Fruit fly (Drosophila melanogaster) whole organism: ENCODE data around the gene CG15465.

Experiments used
- CG8478 ChIP-seq: fragments of >200 bp; optimal IDR thresholded peaks from 2 replicates; lab custom pipeline; 2018; ENCODE audit warnings: inconsistent platforms
- Dll ChIP-seq: fragments of >200 bp; optimal IDR thresholded peaks from 2 replicates; lab custom pipeline; 2017
- EcR ChIP-seq, 2 experiments: fragments of >200 bp; optimal IDR thresholded peaks; 2 replicates each; lab custom pipeline; 2017; ENCODE audit warnings: missing biosample characterization in 2 of 2, missing genetic modification characterization in 2 of 2, missing genetic modification reagents in 2 of 2
- pan ChIP-seq: fragments of >200 bp; optimal IDR thresholded peaks from 2 replicates; lab custom pipeline; 2017
- psq ChIP-seq: fragments of >200 bp; optimal IDR thresholded peaks from 2 replicates; lab custom pipeline; 2017
- usp ChIP-seq: fragments of >200 bp; optimal IDR thresholded peaks from 2 replicates; lab custom pipeline; 2017; ENCODE audit warnings: missing biosample characterization, missing genetic modification characterization, mixed read lengths

dm6 chrX:5091757-5092348, 6.3 kb downstream of the CG15465 start:
- TF ChIP-seq CG8478 (lab: Kevin White, UChicago) (no peak), EcR (GFP tag; optimal IDR thresholded peaks at IDR 0.05; lab: Kevin White, UChicago) (no peak), psq (lab: Kevin White, UChicago) (no peak), usp (GFP tag; lab: Kevin White, UChicago) (no peak), pan (lab: Kevin White, UChicago) (no peak), Dll (lab: Kevin White, UChicago) (no peak)
